Worm (Caenorhabditis elegans): Measurements from ENCODE around the gene Y39B6A.29.

ce11 chrV:19057602-19058001 lies 33.0 kb upstream of the Y39B6A.29 start:
- TF ChIP-seq ztf-23 (GFP tag; IDR thresholded peaks at IDR 0.05) (no peak), med-1 (GFP tag; optimal IDR thresholded peaks at IDR 0.05; ENCODE audit: insufficient read depth) (no peak), tab-1 (GFP tag; IDR thresholded peaks at IDR 0.05) (no peak), T22C8.4 (GFP tag; IDR thresholded peaks at IDR 0.05) (no peak)

Measured in whole organism, midembryonic.